Worm (Caenorhabditis elegans): Measurements from ENCODE around the gene cyn-8.

DNA sequence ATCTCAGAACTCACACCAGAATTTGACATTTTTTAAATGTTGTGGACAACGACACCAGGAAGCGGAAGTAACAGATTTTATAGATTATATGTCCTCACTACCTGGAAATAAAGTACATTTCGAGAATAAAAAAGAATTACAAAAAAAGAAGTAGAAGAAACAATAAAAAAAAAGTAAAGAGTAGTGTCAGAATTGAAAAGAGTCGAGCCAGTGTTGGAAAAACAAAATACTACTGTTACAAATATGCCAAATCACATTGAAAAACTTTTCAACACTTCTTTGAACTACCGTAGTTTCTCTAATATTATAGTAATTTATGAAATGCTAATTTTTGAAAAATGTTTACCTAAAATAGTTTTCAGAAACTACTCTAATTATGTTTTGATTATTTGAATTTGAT, 36.3 kb upstream of the cyn-8 start, which contains the start of gene C06E2.1:
- no peak for TF ChIP-seq tbx-2 (tag; optimal IDR thresholded peaks at IDR 0.05)
- TF ChIP-seq pqm-1 (tag; optimal IDR thresholded peaks at IDR 0.05): no peak

Measured in whole organism, L3 larva.